Worm (Caenorhabditis elegans) whole organism, L4 larva: ENCODE measurements around the gene Y54G2A.26.

ENCODE experiments used
- D1046.2 ChIP-seq: fragments of 200-800 bp; sonication (Bioruptor generic); IDR thresholded peaks from 2 replicates; pipeline ENCODE4 v1.3.6; 2022; ENCODE audit warnings: missing genetic modification characterization, missing compliant biosample characterization
- F44E2.7 ChIP-seq: fragments of 200-800 bp; sonication (Bioruptor generic); IDR thresholded peaks from 2 replicates; pipeline ENCODE4 v2.1.2; 2022; ENCODE audit warnings: missing genetic modification characterization, missing compliant biosample characterization
- ZK546.5 ChIP-seq, 2 experiments: sonication (generic microtip); optimal IDR thresholded peaks; 2 replicates each; lab custom pipeline; 2017; ENCODE audit warnings: missing biosample characterization in 2 of 2, missing genetic modification characterization in 2 of 2
- aha-1 ChIP-seq: fragments of 150-350 bp; peaks from one replicate; lab custom pipeline; 2014; ENCODE audit warnings: missing biosample characterization, missing genetic modification characterization
- ama-1 ChIP-seq: fragments of 150-350 bp; optimal IDR thresholded peaks from 2 replicates; lab custom pipeline; 2014; ENCODE audit warnings: inconsistent platforms, mixed read lengths
- ceh-28 ChIP-seq: fragments of 150-350 bp; optimal IDR thresholded peaks from 2 replicates; lab custom pipeline; 2014; ENCODE audit warnings: missing biosample characterization, missing genetic modification reagents, missing genetic modification characterization
- ceh-32 ChIP-seq: sonication (generic microtip); optimal IDR thresholded peaks from 2 replicates; lab custom pipeline; 2016; ENCODE audit warnings: mild to moderate bottlenecking, missing genetic modification characterization, missing compliant biosample characterization; ENCODE audit not compliant: poor library complexity
- ceh-82 ChIP-seq: sonication (generic microtip); optimal IDR thresholded peaks from 2 replicates; lab custom pipeline; 2017; ENCODE audit warnings: missing biosample characterization, missing genetic modification characterization
- ctbp-1 ChIP-seq: fragments of 200-800 bp; sonication (Bioruptor generic); IDR thresholded peaks from 2 replicates; pipeline ENCODE4 v1.3.6; 2022; ENCODE audit warnings: missing genetic modification reagents, missing genetic modification characterization, missing compliant biosample characterization
- dmd-6 ChIP-seq: fragments of 200-800 bp; sonication (Bioruptor generic); IDR thresholded peaks from 2 replicates; pipeline ENCODE4 v1.3.6; 2022; ENCODE audit warnings: missing genetic modification reagents, missing genetic modification characterization, missing compliant biosample characterization
- dpl-1 ChIP-seq: fragments of 150-350 bp; optimal IDR thresholded peaks from 2 replicates; lab custom pipeline; 2014; ENCODE audit warnings: missing biosample characterization, missing genetic modification reagents, missing genetic modification characterization
- duxl-1 ChIP-seq: sonication (generic microtip); optimal IDR thresholded peaks from 2 replicates; lab custom pipeline; 2016; ENCODE audit warnings: mild to moderate bottlenecking, missing genetic modification characterization, moderate library complexity, missing compliant biosample characterization; ENCODE audit not compliant: poor library complexity
- dve-1 ChIP-seq: sonication (generic microtip); optimal IDR thresholded peaks from 2 replicates; lab custom pipeline; 2017; ENCODE audit warnings: antibody characterized with exemption, mild to moderate bottlenecking, missing genetic modification characterization, missing compliant biosample characterization; ENCODE audit not compliant: insufficient read depth
- fos-1 ChIP-seq: fragments of 150-350 bp; optimal IDR thresholded peaks from 2 replicates; lab custom pipeline; 2014; ENCODE audit warnings: missing biosample characterization, missing genetic modification characterization
- lim-7 ChIP-seq: fragments of 200-800 bp; sonication (Bioruptor generic); IDR thresholded peaks from 2 replicates; pipeline ENCODE4 v1.3.6; 2022; ENCODE audit warnings: missing genetic modification characterization, missing compliant biosample characterization
- lin-29 ChIP-seq: fragments of 200-800 bp; sonication (Bioruptor generic); IDR thresholded peaks from 2 replicates; pipeline ENCODE4 v1.3.6; 2022; ENCODE audit warnings: missing genetic modification reagents, missing genetic modification characterization, missing compliant biosample characterization
- lir-3 ChIP-seq: sonication (generic microtip); optimal IDR thresholded peaks from 2 replicates; lab custom pipeline; 2016; ENCODE audit warnings: mild to moderate bottlenecking, missing genetic modification characterization, missing compliant biosample characterization
- madf-5 ChIP-seq, 2 experiments: fragments of 200-800 bp; sonication (Bioruptor generic); IDR thresholded peaks; 2 replicates each; pipeline ENCODE4 v1.3.6; 2022; ENCODE audit warnings: missing compliant biosample characterization in 2 of 2, missing genetic modification characterization in 2 of 2
- madf-9 ChIP-seq: fragments of 200-800 bp; sonication (Bioruptor generic); conservative IDR thresholded peaks from 2 replicates; pipeline ENCODE4 v1.3.6; 2022; ENCODE audit warnings: missing genetic modification reagents, missing genetic modification characterization, missing compliant biosample characterization
- mxl-2 ChIP-seq: fragments of 200-800 bp; sonication (Bioruptor generic); conservative IDR thresholded peaks from 2 replicates; pipeline ENCODE4 v1.3.6; 2022; ENCODE audit warnings: missing genetic modification reagents, missing genetic modification characterization, missing compliant biosample characterization
- mxl-3 ChIP-seq: fragments of 200-800 bp; sonication (Bioruptor generic); optimal IDR thresholded peaks from 2 replicates; lab custom pipeline; 2018; ENCODE audit warnings: mild to moderate bottlenecking, missing genetic modification characterization, missing compliant biosample characterization
- nhr-41 ChIP-seq: fragments of 200-800 bp; sonication (Bioruptor generic); IDR thresholded peaks from 2 replicates; pipeline ENCODE4 v1.3.6; 2022; ENCODE audit warnings: missing genetic modification reagents, missing genetic modification characterization, missing compliant biosample characterization
- nhr-42 ChIP-seq: fragments of 200-800 bp; sonication (Bioruptor generic); IDR thresholded peaks from 2 replicates; pipeline ENCODE4 v1.3.6; 2022; ENCODE audit warnings: missing genetic modification characterization, missing compliant biosample characterization
- nhr-6 ChIP-seq: fragments of 150-350 bp; optimal IDR thresholded peaks from 2 replicates; lab custom pipeline; 2014; ENCODE audit warnings: missing biosample characterization, missing genetic modification characterization
- php-3 ChIP-seq: fragments of 200-800 bp; sonication (Bioruptor generic); IDR thresholded peaks from 2 replicates; pipeline ENCODE4 v1.3.6; 2022; ENCODE audit warnings: missing genetic modification reagents, missing genetic modification characterization, missing compliant biosample characterization
- rbr-2 ChIP-seq: sonication (generic microtip); optimal IDR thresholded peaks from 2 replicates; lab custom pipeline; 2016; ENCODE audit warnings: missing genotype, missing genetic modification characterization, missing compliant biosample characterization
- sdz-12 ChIP-seq: fragments of 200-800 bp; sonication (Bioruptor generic); optimal IDR thresholded peaks from 2 replicates; lab custom pipeline; 2018; ENCODE audit warnings: mild to moderate bottlenecking, missing genetic modification characterization, missing compliant biosample characterization
- set-16 ChIP-seq: fragments of 200-800 bp; sonication (Bioruptor generic); IDR thresholded peaks from 2 replicates; pipeline ENCODE4 v1.3.6; 2022; ENCODE audit warnings: missing genetic modification reagents, missing genetic modification characterization, missing compliant biosample characterization
- skn-1 ChIP-seq: fragments of 150-350 bp; optimal IDR thresholded peaks from 2 replicates; lab custom pipeline; 2014; ENCODE audit warnings: missing biosample characterization, missing genetic modification characterization
- tra-1 ChIP-seq: fragments of 200-800 bp; sonication (Bioruptor generic); IDR thresholded peaks from 2 replicates; pipeline ENCODE4 v1.3.6; 2022; ENCODE audit warnings: missing genetic modification reagents, missing genetic modification characterization, missing compliant biosample characterization
- unc-130 ChIP-seq: sonication (generic microtip); optimal IDR thresholded peaks from 2 replicates; lab custom pipeline; 2016; ENCODE audit warnings: missing genetic modification reagents, missing genetic modification characterization, missing compliant biosample characterization
- unc-62 ChIP-seq, 3 experiments: fragments of 150-350 bp in 1 of 3; sonication (generic microtip); optimal IDR thresholded peaks in 2 of 3; peaks in 1 of 3; 1 replicate in 1 of 3; 2 replicates in 2 of 3; lab custom pipeline; 2014 to 2017; ENCODE audit warnings: missing biosample characterization in 3 of 3, missing genetic modification characterization in 3 of 3, missing genetic modification reagents in 3 of 3, missing genotype in 1 of 3
- zfp-2 ChIP-seq: sonication (generic microtip); optimal IDR thresholded peaks from 2 replicates; lab custom pipeline; 2016; ENCODE audit warnings: mild to moderate bottlenecking, missing genetic modification characterization, missing compliant biosample characterization
- zip-11 ChIP-seq: fragments of 200-800 bp; sonication (Bioruptor generic); IDR thresholded peaks from 2 replicates; pipeline ENCODE4 v1.3.6; 2022; ENCODE audit warnings: missing genetic modification characterization, missing compliant biosample characterization
- ztf-7 ChIP-seq: fragments of 150-350 bp; optimal IDR thresholded peaks from 2 replicates; lab custom pipeline; 2014; ENCODE audit warnings: missing biosample characterization, missing genetic modification characterization

Y54G2A.26 gene

DNA sequence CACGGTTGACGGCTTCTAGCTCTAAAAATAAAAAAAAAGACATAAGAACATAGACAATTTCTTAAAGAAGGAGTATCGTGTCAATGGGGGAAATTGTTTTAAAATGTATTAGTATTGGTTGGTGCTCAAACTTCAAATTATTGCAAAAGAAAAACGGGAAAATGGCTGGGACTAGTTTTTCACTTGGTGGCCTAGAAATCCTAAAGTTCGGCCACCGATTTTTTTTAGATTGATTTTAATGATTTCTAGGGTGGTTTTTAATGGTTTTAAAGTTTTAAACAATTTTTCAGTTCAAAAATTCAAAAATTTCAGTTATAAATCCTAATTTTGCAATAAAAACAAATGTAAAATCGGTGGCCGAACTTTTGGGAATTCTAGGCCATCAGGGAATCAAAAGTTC, 8.6 kb downstream of the Y54G2A.26 start:
- TF ChIP-seq ztf-7 (tag; lab: Kevin White, UChicago) (no peak), ceh-28 (tag; lab: Kevin White, UChicago) (no peak), ceh-82 (tag; lab: Kevin White, UChicago) (no peak), zip-11 (no peak), aha-1 (peak; percentile 1), unc-62 (GFP tag; optimal IDR thresholded peaks at IDR 0.05 in 1 of 2; lab: Kevin White, UChicago) (peak in 1 of 2 experiments; percentile 77), unc-62 (tag; optimal IDR thresholded peaks at IDR 0.05; lab: Kevin White, UChicago) (no peak)

DNA sequence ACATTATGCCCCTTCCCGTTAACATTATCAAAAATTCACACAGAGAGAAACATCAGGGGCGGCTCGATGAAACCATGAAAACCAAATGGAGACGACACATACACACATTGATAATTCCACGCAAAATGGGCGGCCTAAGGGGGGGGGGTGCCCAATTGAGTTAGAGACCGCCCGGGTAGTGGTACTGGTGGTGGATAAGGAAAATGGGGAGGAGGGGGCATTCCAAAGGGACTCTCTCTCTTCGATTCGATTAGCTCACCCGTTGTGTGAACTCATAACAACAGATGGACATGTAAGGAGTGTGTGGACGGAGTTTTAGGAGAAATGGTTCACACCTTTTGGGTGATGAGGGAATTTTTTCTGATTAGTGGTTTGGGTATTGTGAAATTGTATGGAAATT, 12.8 kb downstream of the Y54G2A.26 start:
- no peak for TF ChIP-seq ztf-7 (tag; lab: Kevin White, UChicago)
- peak; percentile 70 for TF ChIP-seq aha-1

DNA sequence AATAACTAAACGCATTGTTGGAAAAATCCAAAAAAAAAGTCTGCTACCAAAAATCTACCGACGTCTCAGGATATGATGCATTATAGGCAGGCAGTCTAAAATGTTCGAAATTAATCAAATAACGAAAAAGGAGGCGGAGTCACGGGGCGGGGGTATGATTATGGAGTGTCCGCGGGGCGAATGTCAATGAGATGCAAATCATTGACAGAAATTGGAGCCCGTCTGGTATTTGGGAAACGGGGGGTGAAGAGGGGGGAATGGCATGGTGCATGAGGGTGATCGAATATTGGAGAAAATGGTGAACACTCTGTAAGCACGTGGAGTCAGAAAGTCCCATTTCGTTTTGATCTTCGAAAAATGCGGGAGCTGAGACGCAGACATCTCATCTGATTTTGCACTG, 16.9 kb downstream of the Y54G2A.26 start, which contains the start of gene lad-2:
Gene lad-2 (minus strand): TSS at position 101 of the 400 bp plus-strand sequence.
- TF ChIP-seq mxl-3 (GFP tag; lab: Kevin White, UChicago) (no peak), unc-130 (no peak), nhr-6 (no peak), madf-9 (no peak), rbr-2 (tag; lab: Kevin White, UChicago) (no peak), fos-1 (tag; lab: Kevin White, UChicago) (no peak), nhr-41 (no peak), ctbp-1 (GFP tag; lab: Robert Waterston, UW) (no peak), lim-7 (GFP tag; lab: Robert Waterston, UW) (no peak)

DNA sequence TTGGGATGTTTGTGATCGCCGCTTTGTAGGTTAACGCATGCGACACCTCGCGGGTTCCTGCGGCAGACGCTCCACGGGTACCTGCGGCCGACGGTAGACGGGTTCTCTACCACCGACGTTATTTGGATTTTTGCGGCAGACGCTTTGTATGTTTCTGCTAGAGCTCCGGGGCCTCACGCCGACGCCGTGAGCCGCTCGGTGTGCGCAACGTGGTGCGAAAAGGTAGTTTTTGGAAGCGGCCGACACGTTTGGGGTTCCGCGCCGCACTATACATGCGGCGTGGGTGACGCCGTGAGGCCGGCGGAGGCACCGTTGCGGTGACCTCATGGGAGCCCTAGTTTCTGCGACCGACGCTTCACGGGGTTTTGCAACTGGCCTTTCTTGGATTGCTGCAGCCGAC, 24.2 kb downstream of the Y54G2A.26 start:
- TF ChIP-seq lin-29 (GFP tag; lab: Robert Waterston, UW) (no peak), madf-9 (no peak), mxl-2 (GFP tag; lab: Robert Waterston, UW) (no peak), F44E2.7 (GFP tag; lab: Robert Waterston, UW) (no peak), ceh-32 (no peak), nhr-6 (no peak), D1046.2 (GFP tag; lab: Robert Waterston, UW) (peak; percentile 58; the same call in 1 of the 2 replicates), madf-5 (GFP tag; IDR thresholded peaks at IDR 0.05; lab: Robert Waterston, UW) (0 out of 4 replicates have a peak, but pooled peaks of 1 of the 2 experiments have one; percentile 54), unc-62 (GFP tag; optimal IDR thresholded peaks at IDR 0.05 in 1 of 2; lab: Kevin White, UChicago) (no peak), unc-62 (tag; optimal IDR thresholded peaks at IDR 0.05; lab: Kevin White, UChicago) (no peak), skn-1 (tag; lab: Kevin White, UChicago) (no peak), ama-1 (lab: Kevin White, UChicago) (no peak), lim-7 (GFP tag; lab: Robert Waterston, UW) (no peak), duxl-1 (tag; lab: Kevin White, UChicago) (no peak), php-3 (no peak), zfp-2 (tag; lab: Kevin White, UChicago) (no peak), dpl-1 (GFP tag; lab: Kevin White, UChicago) (no peak), tra-1 (GFP tag; lab: Robert Waterston, UW) (no peak), ZK546.5 (tag; optimal IDR thresholded peaks at IDR 0.05; lab: Kevin White, UChicago) (no peak), sdz-12 (no peak), lir-3 (no peak), dve-1 (tag; lab: Kevin White, UChicago) (no peak), set-16 (peak; percentile 92), dmd-6 (no peak), nhr-42 (GFP tag; lab: Robert Waterston, UW) (no peak)
